Worm (Caenorhabditis elegans) whole organism, late embryonic: Measurements from ENCODE around the gene F08G12.3.
A peak's percentile ranks its signal among the peaks of the same experiment; 100 is the strongest.

Experiments used
- C38D4.7 ChIP-seq: fragments of 200-800 bp; sonication (Bioruptor generic); optimal IDR thresholded peaks from 2 replicates; lab custom pipeline; 2018; ENCODE audit warnings: mild to moderate bottlenecking, missing genetic modification characterization, moderate library complexity, missing compliant biosample characterization
- F13H6.1 ChIP-seq: sonication (generic microtip); optimal IDR thresholded peaks from 2 replicates; lab custom pipeline; 2016; ENCODE audit warnings: missing genetic modification characterization, missing compliant biosample characterization
- K09A11.1 ChIP-seq: sonication (generic microtip); optimal IDR thresholded peaks from 2 replicates; lab custom pipeline; 2017; ENCODE audit warnings: antibody characterized with exemption, mild to moderate bottlenecking, missing genetic modification characterization, missing compliant biosample characterization; ENCODE audit not compliant: insufficient read depth
- T23F11.4 ChIP-seq: fragments of 200-800 bp; sonication (Bioruptor generic); optimal IDR thresholded peaks from 2 replicates; lab custom pipeline; 2018; ENCODE audit warnings: mild to moderate bottlenecking, missing genetic modification characterization, missing compliant biosample characterization
- ahr-1 ChIP-seq: sonication (generic microtip); optimal IDR thresholded peaks from 2 replicates; lab custom pipeline; 2016; ENCODE audit warnings: missing genetic modification characterization, missing compliant biosample characterization
- ama-1 ChIP-seq: fragments of 150-350 bp; optimal IDR thresholded peaks from 2 replicates; lab custom pipeline; 2014
- ceh-14 ChIP-seq: sonication (generic microtip); optimal IDR thresholded peaks from 2 replicates; lab custom pipeline; 2016; ENCODE audit warnings: missing genotype, missing genetic modification characterization, missing compliant biosample characterization
- ceh-18 ChIP-seq: sonication (generic microtip); optimal IDR thresholded peaks from 2 replicates; lab custom pipeline; 2016; ENCODE audit warnings: missing genetic modification characterization, missing compliant biosample characterization
- ceh-19 ChIP-seq: fragments of 200-800 bp; sonication (Bioruptor generic); optimal IDR thresholded peaks from 2 replicates; lab custom pipeline; 2018; ENCODE audit warnings: mild to moderate bottlenecking, missing genetic modification characterization, missing compliant biosample characterization
- ceh-22 ChIP-seq: sonication (generic microtip); optimal IDR thresholded peaks from 2 replicates; lab custom pipeline; 2017; ENCODE audit warnings: missing biosample characterization, missing genetic modification characterization
- ceh-24 ChIP-seq: sonication (generic microtip); optimal IDR thresholded peaks from 2 replicates; lab custom pipeline; 2016; ENCODE audit warnings: mild to moderate bottlenecking, missing genetic modification characterization, missing compliant biosample characterization
- ceh-30 ChIP-seq: fragments of 150-350 bp; optimal IDR thresholded peaks from 2 replicates; lab custom pipeline; 2014; ENCODE audit warnings: missing biosample characterization, missing genetic modification characterization
- ceh-31 ChIP-seq: sonication (generic microtip); optimal IDR thresholded peaks from 2 replicates; lab custom pipeline; 2016; ENCODE audit warnings: missing genetic modification characterization, missing compliant biosample characterization
- ceh-34 ChIP-seq: sonication (generic microtip); optimal IDR thresholded peaks from 2 replicates; lab custom pipeline; 2016; ENCODE audit warnings: mild to moderate bottlenecking, missing genetic modification characterization, missing compliant biosample characterization
- ceh-45 ChIP-seq: fragments of 200-800 bp; sonication (Bioruptor generic); IDR thresholded peaks from 2 replicates; pipeline ENCODE4 v1.3.6; 2022; ENCODE audit warnings: missing genetic modification reagents, missing genetic modification characterization, missing compliant biosample characterization
- ceh-6 ChIP-seq: fragments of 200-800 bp; sonication (Bioruptor generic); optimal IDR thresholded peaks from 2 replicates; lab custom pipeline; 2018; ENCODE audit warnings: mild to moderate bottlenecking, missing genetic modification characterization, missing compliant biosample characterization
- che-1 ChIP-seq: sonication (generic microtip); optimal IDR thresholded peaks from 2 replicates; lab custom pipeline; 2016; ENCODE audit warnings: mild to moderate bottlenecking, missing genetic modification characterization, missing compliant biosample characterization
- dmd-4 ChIP-seq: sonication (generic microtip); optimal IDR thresholded peaks from 2 replicates; lab custom pipeline; 2016; ENCODE audit warnings: borderline replicate concordance, missing genetic modification characterization, missing compliant biosample characterization
- ets-4 ChIP-seq: sonication (generic microtip); optimal IDR thresholded peaks from 2 replicates; lab custom pipeline; 2016; ENCODE audit warnings: missing genetic modification characterization, missing compliant biosample characterization
- eyg-1 ChIP-seq: sonication (generic microtip); optimal IDR thresholded peaks from 2 replicates; lab custom pipeline; 2016; ENCODE audit warnings: missing genotype, missing genetic modification characterization, missing compliant biosample characterization
- fax-1 ChIP-seq: sonication (generic microtip); optimal IDR thresholded peaks from 2 replicates; lab custom pipeline; 2016; ENCODE audit warnings: missing genotype, missing genetic modification characterization, missing compliant biosample characterization
- fkh-10 ChIP-seq: fragments of 150-350 bp; optimal IDR thresholded peaks from 2 replicates; lab custom pipeline; 2014; ENCODE audit warnings: missing biosample characterization, missing genetic modification reagents, missing genetic modification characterization
- fkh-6 ChIP-seq: sonication (generic microtip); optimal IDR thresholded peaks from 2 replicates; lab custom pipeline; 2016; ENCODE audit warnings: missing genetic modification characterization, missing compliant biosample characterization
- gmeb-2 ChIP-seq: sonication (generic microtip); optimal IDR thresholded peaks from 2 replicates; lab custom pipeline; 2016; ENCODE audit warnings: missing genetic modification characterization, inconsistent platforms, missing compliant biosample characterization
- hlh-13 ChIP-seq: fragments of 200-800 bp; sonication (Bioruptor generic); optimal IDR thresholded peaks from 2 replicates; lab custom pipeline; 2018; ENCODE audit warnings: mild to moderate bottlenecking, missing genetic modification characterization, missing compliant biosample characterization
- hlh-15 ChIP-seq: sonication (generic microtip); optimal IDR thresholded peaks from 2 replicates; lab custom pipeline; 2016; ENCODE audit warnings: missing genetic modification characterization, missing compliant biosample characterization
- hlh-30 ChIP-seq: sonication (generic microtip); optimal IDR thresholded peaks from 2 replicates; lab custom pipeline; 2017; ENCODE audit warnings: antibody characterized with exemption, missing genetic modification characterization, missing compliant biosample characterization; ENCODE audit not compliant: insufficient read depth
- hlh-6 ChIP-seq: sonication (generic microtip); optimal IDR thresholded peaks from 2 replicates; lab custom pipeline; 2016; ENCODE audit warnings: missing genotype, missing genetic modification characterization, missing compliant biosample characterization
- hlh-8 ChIP-seq: sonication (generic microtip); optimal IDR thresholded peaks from 2 replicates; lab custom pipeline; 2016; ENCODE audit warnings: missing genotype, missing genetic modification characterization, missing compliant biosample characterization
- lin-11 ChIP-seq: fragments of 200-800 bp; sonication (Bioruptor generic); optimal IDR thresholded peaks from 2 replicates; lab custom pipeline; 2018; ENCODE audit warnings: mild to moderate bottlenecking, missing genetic modification characterization, missing compliant biosample characterization
- madf-2 ChIP-seq: sonication (generic microtip); optimal IDR thresholded peaks from 2 replicates; lab custom pipeline; 2017; ENCODE audit warnings: missing genetic modification characterization, missing compliant biosample characterization
- nhr-11 ChIP-seq: fragments of 150-350 bp; optimal IDR thresholded peaks from 2 replicates; lab custom pipeline; 2014; ENCODE audit warnings: missing biosample characterization, missing genetic modification characterization
- pag-3 ChIP-seq: sonication (generic microtip); optimal IDR thresholded peaks from 2 replicates; lab custom pipeline; 2016; ENCODE audit warnings: missing compliant biosample characterization, missing genetic modification characterization, borderline replicate concordance
- pat-9 ChIP-seq: fragments of 200-800 bp; sonication (Bioruptor generic); optimal IDR thresholded peaks from 2 replicates; lab custom pipeline; 2018; ENCODE audit warnings: mild to moderate bottlenecking, missing genetic modification characterization, moderate library complexity, missing compliant biosample characterization
- pha-4 ChIP-seq: fragments of 150-350 bp; optimal IDR thresholded peaks from 2 replicates; lab custom pipeline; 2018; ENCODE audit warnings: missing biosample characterization, missing genetic modification reagents, missing genetic modification characterization
- pqm-1 ChIP-seq: sonication (generic microtip); optimal IDR thresholded peaks from 2 replicates; lab custom pipeline; 2016; ENCODE audit warnings: missing genetic modification characterization, missing compliant biosample characterization
- pros-1 ChIP-seq: fragments of 150-350 bp; optimal IDR thresholded peaks from 2 replicates; lab custom pipeline; 2014; ENCODE audit warnings: missing biosample characterization, missing genetic modification reagents, missing genetic modification characterization
- ref-2 ChIP-seq: sonication (generic microtip); optimal IDR thresholded peaks from 2 replicates; lab custom pipeline; 2016; ENCODE audit warnings: missing genetic modification characterization, missing compliant biosample characterization
- rnt-1 ChIP-seq: sonication (generic microtip); optimal IDR thresholded peaks from 2 replicates; lab custom pipeline; 2016; ENCODE audit warnings: missing genetic modification characterization, missing compliant biosample characterization
- sdc-2 ChIP-seq: sonication (generic microtip); optimal IDR thresholded peaks from 2 replicates; lab custom pipeline; 2016; ENCODE audit warnings: missing genotype, missing genetic modification characterization, missing compliant biosample characterization
- sox-2 ChIP-seq: fragments of 200-800 bp; sonication (Bioruptor generic); IDR thresholded peaks from 2 replicates; pipeline ENCODE4 v1.3.6; 2022; ENCODE audit warnings: missing genetic modification reagents, missing genetic modification characterization, missing compliant biosample characterization
- sox-4 ChIP-seq: sonication (generic microtip); optimal IDR thresholded peaks from 2 replicates; lab custom pipeline; 2017; ENCODE audit warnings: mild to moderate bottlenecking, missing genetic modification characterization, inconsistent platforms, missing compliant biosample characterization
- syd-9 ChIP-seq: sonication (generic microtip); optimal IDR thresholded peaks from 2 replicates; lab custom pipeline; 2016; ENCODE audit warnings: mild to moderate bottlenecking, missing genetic modification characterization, moderate library complexity, missing compliant biosample characterization
- tbx-7 ChIP-seq: sonication (generic microtip); optimal IDR thresholded peaks from 2 replicates; lab custom pipeline; 2016; ENCODE audit warnings: missing genotype, missing genetic modification characterization, missing compliant biosample characterization
- ttx-3 ChIP-seq: sonication (generic microtip); optimal IDR thresholded peaks from 2 replicates; lab custom pipeline; 2016; ENCODE audit warnings: missing genetic modification reagents, missing genetic modification characterization, missing compliant biosample characterization
- unc-42 ChIP-seq: sonication (generic microtip); optimal IDR thresholded peaks from 2 replicates; lab custom pipeline; 2016; ENCODE audit warnings: missing genotype, missing genetic modification characterization, missing compliant biosample characterization
- unc-86 ChIP-seq: sonication (generic microtip); optimal IDR thresholded peaks from 2 replicates; lab custom pipeline; 2016; ENCODE audit warnings: missing genetic modification characterization, missing compliant biosample characterization
- zip-5 ChIP-seq: sonication (generic microtip); optimal IDR thresholded peaks from 2 replicates; lab custom pipeline; 2016; ENCODE audit warnings: missing genetic modification characterization, missing compliant biosample characterization
- ztf-16 ChIP-seq: sonication (generic microtip); optimal IDR thresholded peaks from 2 replicates; lab custom pipeline; 2017; ENCODE audit warnings: missing genetic modification characterization, missing compliant biosample characterization

Gene F08G12.3

DNA sequence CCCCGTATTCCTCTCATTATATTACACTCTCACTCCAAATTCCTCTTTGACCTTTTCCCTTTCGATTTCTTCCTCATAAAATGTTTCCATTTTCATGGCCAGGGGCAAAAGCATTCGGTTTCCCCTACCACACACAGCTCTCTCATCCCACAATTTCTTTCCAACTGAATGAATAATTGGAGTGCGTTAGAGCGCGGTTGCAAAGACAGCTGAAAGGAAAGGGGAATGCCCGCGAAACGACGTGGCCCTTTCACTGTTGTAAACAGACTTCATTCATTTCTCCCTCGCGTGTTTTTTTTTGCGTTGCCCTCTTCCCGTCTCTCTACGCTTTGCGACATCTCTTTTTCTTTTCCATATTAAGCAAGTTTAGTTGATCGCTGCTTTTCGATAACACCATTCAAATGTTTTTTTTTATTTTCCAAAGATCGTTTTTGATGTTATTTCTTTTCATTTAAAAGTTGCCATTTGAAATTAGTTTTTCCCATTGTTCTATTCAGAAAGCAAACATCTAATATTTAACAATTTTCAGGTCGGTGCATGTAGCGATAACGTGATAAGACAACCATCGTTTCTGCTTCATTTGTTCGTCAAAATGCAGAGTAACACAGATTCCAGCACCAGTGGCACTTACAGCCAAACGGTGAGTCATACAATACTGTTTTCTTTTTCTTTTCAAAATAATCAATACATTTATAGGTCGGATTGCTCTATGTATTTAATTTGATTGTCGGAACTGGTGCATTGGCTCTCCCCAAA lies 37.6 kb upstream of the F08G12.3 start, which contains the start of gene C03A3.2 (continued):
- TF ChIP-seq hlh-6 (tag; lab: Kevin White, UChicago) (no peak), ref-2 (tag; lab: Kevin White, UChicago) (peak; percentile 2), madf-2 (tag; lab: Kevin White, UChicago) (peak; percentile 13), ceh-34 (tag; lab: Kevin White, UChicago) (peak; percentile 66), ets-4 (tag; lab: Kevin White, UChicago) (no peak), ceh-18 (tag; lab: Kevin White, UChicago) (peak; percentile 81), C38D4.7 (GFP tag; lab: Kevin White, UChicago) (no peak), rnt-1 (tag; lab: Kevin White, UChicago) (peak; percentile 20), hlh-30 (no peak), ceh-6 (GFP tag; lab: Kevin White, UChicago) (peak; percentile 23), sdc-2 (tag; lab: Kevin White, UChicago) (no peak), hlh-15 (no peak), ama-1 (lab: Kevin White, UChicago) (no peak), ceh-31 (tag; lab: Kevin White, UChicago) (peak; percentile 94), K09A11.1 (no peak), ztf-16 (no peak), fax-1 (tag; lab: Kevin White, UChicago) (no peak), eyg-1 (no peak), F13H6.1 (tag; lab: Kevin White, UChicago) (no peak), T23F11.4 (GFP tag; lab: Kevin White, UChicago) (no peak), ttx-3 (tag; lab: Kevin White, UChicago) (no peak), hlh-13 (GFP tag; lab: Kevin White, UChicago) (no peak), pros-1 (tag; lab: Kevin White, UChicago) (peak; percentile 43), fkh-10 (GFP tag; lab: Kevin White, UChicago) (no peak), pag-3 (tag; lab: Kevin White, UChicago) (no peak), dmd-4 (no peak), ceh-30 (tag; lab: Kevin White, UChicago) (no peak), ceh-22 (tag; lab: Kevin White, UChicago) (no peak), fkh-6 (tag; lab: Kevin White, UChicago) (no peak), che-1 (tag; lab: Kevin White, UChicago) (no peak), ceh-45 (GFP tag; lab: Robert Waterston, UW) (no peak), ceh-14 (peak; percentile 68), syd-9 (tag; lab: Kevin White, UChicago) (no peak), zip-5 (tag; lab: Kevin White, UChicago) (no peak), pha-4 (tag; lab: Kevin White, UChicago) (no peak), pat-9 (tag; lab: Kevin White, UChicago) (no peak), unc-42 (peak; percentile 90)
- TF ChIP-seq, all 69 proteins: peak for 12

- no peak for TF ChIP-seq hlh-13 (GFP tag; lab: Kevin White, UChicago)
- TF ChIP-seq ceh-24 (tag; lab: Kevin White, UChicago) = no peak
- no peak for TF ChIP-seq nhr-11 (tag; lab: Kevin White, UChicago)
- no peak for TF ChIP-seq tbx-7
- TF ChIP-seq zip-5 (tag; lab: Kevin White, UChicago) = no peak
- TF ChIP-seq ceh-22 (tag; lab: Kevin White, UChicago) = no peak
- no peak for TF ChIP-seq lin-11
- TF ChIP-seq pqm-1 (tag; lab: Kevin White, UChicago) = no peak
- no peak for TF ChIP-seq sox-4 (tag; lab: Kevin White, UChicago)
- TF ChIP-seq hlh-6 (tag; lab: Kevin White, UChicago) = no peak
- no peak for TF ChIP-seq ceh-19 (GFP tag; lab: Kevin White, UChicago)
- no peak for TF ChIP-seq sox-2 (GFP tag; lab: Robert Waterston, UW)
- TF ChIP-seq ceh-31 (tag; lab: Kevin White, UChicago) = no peak
- TF ChIP-seq unc-86 (tag; lab: Kevin White, UChicago) = no peak
- TF ChIP-seq hlh-8 (tag; lab: Kevin White, UChicago) = no peak
- TF ChIP-seq fkh-10 (GFP tag; lab: Kevin White, UChicago) = no peak
- no peak for TF ChIP-seq gmeb-2 (tag; lab: Kevin White, UChicago)
- no peak for TF ChIP-seq ahr-1 (tag; lab: Kevin White, UChicago)
Measured at ce11 chrX:11264715-11265114, 35.3 kb upstream of the F08G12.3 start.
